In the genomic region with DNA sequence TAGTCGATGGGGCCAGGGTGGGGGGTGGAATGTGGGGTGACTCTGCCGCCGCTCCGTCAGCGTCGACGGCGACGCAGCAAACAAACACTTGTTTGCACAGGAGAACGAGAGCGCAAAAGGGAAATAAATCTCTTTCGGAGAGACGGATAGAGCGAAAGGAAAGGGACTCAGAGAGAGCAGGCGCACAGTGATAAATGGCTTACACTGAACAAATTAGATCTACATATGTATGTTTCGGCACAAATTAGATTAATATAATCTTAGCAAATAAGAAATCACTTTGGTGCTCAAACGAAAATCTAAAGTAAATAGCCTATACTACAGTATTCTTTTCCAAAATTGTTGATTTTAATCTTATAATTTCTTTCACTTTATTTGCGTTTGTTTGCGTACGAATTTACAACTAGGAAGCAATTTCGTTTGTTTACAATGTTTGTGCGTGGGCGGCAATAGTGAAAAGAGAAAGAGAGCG, we compare ENCODE assay signal across 1 fruit fly cellular context.
TF ChIP-seq lines count a peak whose summit lies in the region.

No protein-coding gene starts in this region.

TF ChIP-seq in whole organism, embryonic, 481 proteins besides CTCF, POLR2A, EP300 and RAD21 (continued from another document):
- TF ChIP-seq CG9437 (GFP tag; optimal IDR thresholded peaks at IDR 0.05; lab: Kevin White, UChicago) (peak; percentile 33), caup (GFP tag; optimal IDR thresholded peaks at IDR 0.05; lab: Kevin White, UChicago; ENCODE audit: severe bottlenecking) (peak; percentile 89), Nf-YB (GFP tag; optimal IDR thresholded peaks at IDR 0.05; lab: Kevin White, UChicago) (peak; percentile 77), CG14441 (GFP tag; IDR thresholded peaks at IDR 0.05; lab: Robert Waterston, UW) (peak; percentile 94), CG12104 (GFP tag; optimal IDR thresholded peaks at IDR 0.05; lab: Kevin White, UChicago) (peak; percentile 62)
